Worm (Caenorhabditis elegans) whole organism, midembryonic: ENCODE data around the gene emc-2.

Experiments
- flt-1 ChIP-seq: fragments of 200-800 bp; sonication (Bioruptor generic); IDR thresholded peaks from 2 replicates; pipeline ENCODE4 v1.3.6; 2022; ENCODE audit warnings: missing genetic modification characterization, missing compliant biosample characterization
- klf-2 ChIP-seq: fragments of 200-800 bp; sonication (Bioruptor generic); conservative IDR thresholded peaks from 2 replicates; pipeline ENCODE4 v1.3.6; 2022; ENCODE audit warnings: missing genetic modification reagents, missing genetic modification characterization, missing compliant biosample characterization
- ref-1 ChIP-seq: fragments of 200-800 bp; sonication (Bioruptor generic); conservative IDR thresholded peaks from 2 replicates; pipeline ENCODE4 v1.3.6; 2022; ENCODE audit warnings: missing genetic modification reagents, missing genetic modification characterization, missing compliant biosample characterization
- ztf-23 ChIP-seq: fragments of 200-800 bp; sonication (Bioruptor generic); IDR thresholded peaks from 2 replicates; pipeline ENCODE4 v1.3.6; 2022; ENCODE audit warnings: missing genetic modification reagents, missing genetic modification characterization, missing compliant biosample characterization
- ztf-29 ChIP-seq: fragments of 200-800 bp; sonication (Bioruptor generic); IDR thresholded peaks from 2 replicates; pipeline ENCODE4 v1.3.6; 2022; ENCODE audit warnings: missing genetic modification reagents, missing genetic modification characterization, missing compliant biosample characterization

DNA sequence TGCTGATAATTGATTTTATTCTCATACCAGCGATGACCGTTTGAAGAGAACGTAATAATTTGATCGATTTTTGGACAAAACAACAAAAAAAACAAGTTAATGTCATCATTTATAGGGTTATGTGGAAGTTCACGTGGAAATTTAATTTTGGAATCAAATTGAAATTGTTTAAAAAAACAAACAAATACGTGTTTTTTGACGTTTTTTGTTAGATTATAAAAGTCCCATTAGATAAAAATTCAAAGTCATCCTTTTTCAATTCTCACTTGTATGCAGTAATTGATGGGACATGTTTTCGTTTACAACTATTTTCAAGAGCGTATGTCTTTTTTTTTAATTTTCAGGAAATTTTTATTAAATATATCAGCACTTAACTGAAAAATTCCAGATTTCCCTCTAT lies 20.4 kb downstream of the emc-2 start, which contains the start of the genes Y57G7A.6 and Y57G7A.3:
- TF ChIP-seq klf-2 (GFP tag; lab: Robert Waterston, UW) (no peak), ref-1 (GFP tag; lab: Robert Waterston, UW) (no peak), flt-1 (GFP tag; lab: Robert Waterston, UW) (no peak), ztf-29 (GFP tag; lab: Robert Waterston, UW) (no peak), ztf-23 (GFP tag; lab: Robert Waterston, UW) (no peak)
